Fruit fly (Drosophila melanogaster): Measurements from ENCODE around the gene CG8509.
"Not testable (repeated sequence)": the region's sequence is repeated elsewhere in the genome, so short reads cannot be mapped to it uniquely, and the experiment has no call there.

DNA sequence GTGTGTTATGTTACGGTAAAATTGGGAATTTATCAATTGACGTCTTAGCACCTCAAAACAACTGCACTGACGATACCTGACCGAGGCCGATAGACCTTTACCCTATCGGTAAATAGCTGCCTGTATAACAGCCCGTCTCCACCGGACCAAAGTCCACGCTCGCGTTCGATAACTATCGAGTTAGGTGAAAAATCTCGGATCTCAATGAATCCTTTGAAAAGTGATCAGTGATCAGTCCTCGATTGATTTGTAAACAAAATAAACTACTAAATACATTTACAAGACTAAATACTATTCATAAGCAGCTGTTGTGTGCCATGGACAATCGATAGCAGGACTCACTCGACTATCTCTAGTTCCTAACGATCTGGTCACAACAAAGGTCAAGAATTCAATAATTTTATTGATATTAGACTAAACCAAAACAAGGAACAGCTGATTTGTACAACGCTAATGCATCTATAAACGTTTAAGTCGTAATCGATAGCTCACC lies 13.4 kb upstream of the CG8509 start, which contains the start of gene sordd1:
- not testable (repeated sequence) for TF ChIP-seq CG34367 (tag; optimal IDR thresholded peaks at IDR 0.05); Snoo (tag; optimal IDR thresholded peaks at IDR 0.05); EcR (GFP tag; optimal IDR thresholded peaks at IDR 0.05); CG13204 (GFP tag; optimal IDR thresholded peaks at IDR 0.05); CG10348 (GFP tag; IDR thresholded peaks at IDR 0.05); CG14655 (GFP tag; optimal IDR thresholded peaks at IDR 0.05); fd96Ca (GFP tag; IDR thresholded peaks at IDR 0.05); Pif1A (GFP tag; optimal IDR thresholded peaks at IDR 0.05); gl (tag; optimal IDR thresholded peaks at IDR 0.05); CG15710 (tag; optimal IDR thresholded peaks at IDR 0.05)
- TF ChIP-seq CG32121 (GFP tag; IDR thresholded peaks at IDR 0.05) (0 out of 2 replicates have a peak, but pooled peaks have one; percentile 15), Ets98B (GFP tag; IDR thresholded peaks at IDR 0.05) (0 out of 2 replicates have a peak, but pooled peaks have one; percentile 14)

Measured in whole organism, pupa.